Worm (Caenorhabditis elegans) whole organism, L2 larva: Measurements from ENCODE around the gene F20D6.1.

Experiments used
- C34F6.9 ChIP-seq: fragments of 150-350 bp; optimal IDR thresholded peaks from 2 replicates; lab custom pipeline; 2014; ENCODE audit warnings: missing biosample characterization, missing genetic modification characterization
- F13H6.1 ChIP-seq: sonication (generic microtip); optimal IDR thresholded peaks from 2 replicates; lab custom pipeline; 2016; ENCODE audit warnings: missing genetic modification characterization, missing compliant biosample characterization
- Y55F3AM.14 ChIP-seq: fragments of 200-800 bp; sonication (Bioruptor generic); optimal IDR thresholded peaks from 2 replicates; lab custom pipeline; 2018; ENCODE audit warnings: mild to moderate bottlenecking, missing genetic modification characterization, missing compliant biosample characterization
- ZK546.5 ChIP-seq: sonication (generic microtip); optimal IDR thresholded peaks from 2 replicates; lab custom pipeline; 2017; ENCODE audit warnings: missing biosample characterization, missing genetic modification characterization
- alr-1 ChIP-seq: fragments of 150-350 bp; optimal IDR thresholded peaks from 2 replicates; lab custom pipeline; 2014; ENCODE audit warnings: missing biosample characterization, missing genetic modification characterization
- aly-2 ChIP-seq: fragments of 150-350 bp; optimal IDR thresholded peaks from 2 replicates; lab custom pipeline; 2014; ENCODE audit warnings: missing biosample characterization, missing genetic modification characterization
- blmp-1 ChIP-seq: sonication (generic microtip); optimal IDR thresholded peaks from 2 replicates; lab custom pipeline; 2017; ENCODE audit warnings: missing genetic modification characterization, mild to moderate bottlenecking, missing compliant biosample characterization, antibody characterized with exemption, moderate library complexity; ENCODE audit not compliant: insufficient read depth
- ceh-82 ChIP-seq: fragments of 150-350 bp; optimal IDR thresholded peaks from 2 replicates; lab custom pipeline; 2014; ENCODE audit warnings: missing biosample characterization, missing genetic modification characterization
- crh-2 ChIP-seq: sonication (generic microtip); optimal IDR thresholded peaks from 2 replicates; lab custom pipeline; 2017; ENCODE audit warnings: missing biosample characterization, missing genetic modification characterization
- dmd-4 ChIP-seq: sonication (generic microtip); optimal IDR thresholded peaks from 2 replicates; lab custom pipeline; 2017; ENCODE audit warnings: missing biosample characterization, missing genetic modification characterization
- egl-27 ChIP-seq: sonication (generic microtip); optimal IDR thresholded peaks from 3 replicates; lab custom pipeline; 2017; ENCODE audit warnings: missing biosample characterization, missing genetic modification reagents, missing genetic modification characterization
- elt-1 ChIP-seq: fragments of 150-350 bp; optimal IDR thresholded peaks from 2 replicates; lab custom pipeline; 2014; ENCODE audit warnings: missing biosample characterization, missing genetic modification characterization
- elt-3 ChIP-seq: sonication (generic microtip); optimal IDR thresholded peaks from 2 replicates; lab custom pipeline; 2017; ENCODE audit warnings: missing biosample characterization, missing genetic modification characterization
- fos-1 ChIP-seq: fragments of 150-350 bp; optimal IDR thresholded peaks from 2 replicates; lab custom pipeline; 2014; ENCODE audit warnings: missing biosample characterization, missing genetic modification characterization
- gmeb-1 ChIP-seq: fragments of 150-350 bp; optimal IDR thresholded peaks from 2 replicates; lab custom pipeline; 2014; ENCODE audit warnings: missing biosample characterization, missing genetic modification characterization
- lin-13 ChIP-seq: fragments of 150-350 bp; optimal IDR thresholded peaks from 2 replicates; lab custom pipeline; 2014; ENCODE audit warnings: missing biosample characterization, missing genetic modification reagents, missing genetic modification characterization
- lsy-2 ChIP-seq, 2 experiments: fragments of 150-350 bp in 1 of 2; sonication (generic microtip) in 1 of 2; optimal IDR thresholded peaks; 2 replicates each; lab custom pipeline; 2014 to 2017; ENCODE audit warnings: missing biosample characterization in 2 of 2, missing genetic modification characterization in 2 of 2
- mab-5 ChIP-seq: fragments of 150-350 bp; optimal IDR thresholded peaks from 2 replicates; lab custom pipeline; 2014; ENCODE audit warnings: missing biosample characterization, missing genetic modification characterization
- mbf-1 ChIP-seq: sonication (generic microtip); optimal IDR thresholded peaks from 2 replicates; lab custom pipeline; 2017; ENCODE audit warnings: missing biosample characterization, missing genetic modification characterization
- mdl-1 ChIP-seq, 2 experiments: fragments of 150-350 bp in 1 of 2; sonication (generic microtip) in 1 of 2; optimal IDR thresholded peaks; 2 replicates each; lab custom pipeline; 2017; ENCODE audit warnings: missing biosample characterization in 2 of 2, missing genetic modification characterization in 2 of 2
- nhr-10 ChIP-seq: sonication (generic microtip); optimal IDR thresholded peaks from 2 replicates; lab custom pipeline; 2017; ENCODE audit warnings: missing biosample characterization, missing genetic modification characterization
- nhr-11 ChIP-seq: fragments of 150-350 bp; optimal IDR thresholded peaks from 2 replicates; lab custom pipeline; 2014; ENCODE audit warnings: missing biosample characterization, missing genetic modification characterization
- nhr-12 ChIP-seq: fragments of 150-350 bp; optimal IDR thresholded peaks from 2 replicates; lab custom pipeline; 2014; ENCODE audit warnings: missing biosample characterization, missing genetic modification characterization
- nhr-129 ChIP-seq: fragments of 150-350 bp; optimal IDR thresholded peaks from 2 replicates; lab custom pipeline; 2014; ENCODE audit warnings: missing biosample characterization, missing genetic modification characterization
- nhr-237 ChIP-seq: fragments of 150-350 bp; optimal IDR thresholded peaks from 2 replicates; lab custom pipeline; 2014; ENCODE audit warnings: missing biosample characterization, missing genetic modification characterization
- nhr-6 ChIP-seq: fragments of 150-350 bp; optimal IDR thresholded peaks from 2 replicates; lab custom pipeline; 2014; ENCODE audit warnings: missing biosample characterization, missing genetic modification characterization
- nhr-77 ChIP-seq: fragments of 150-350 bp; optimal IDR thresholded peaks from 2 replicates; lab custom pipeline; 2014; ENCODE audit warnings: missing biosample characterization, missing genetic modification characterization
- peb-1 ChIP-seq: fragments of 150-350 bp; optimal IDR thresholded peaks from 2 replicates; lab custom pipeline; 2014; ENCODE audit warnings: missing biosample characterization, missing genetic modification characterization
- sem-4 ChIP-seq: fragments of 150-350 bp; optimal IDR thresholded peaks from 2 replicates; lab custom pipeline; 2014; ENCODE audit warnings: missing biosample characterization, missing genetic modification reagents, missing genetic modification characterization
- skn-1 ChIP-seq: sonication (generic microtip); optimal IDR thresholded peaks from 2 replicates; lab custom pipeline; 2017; ENCODE audit warnings: missing biosample characterization, missing genetic modification characterization
- sma-9 ChIP-seq, 2 experiments: fragments of 150-350 bp in 1 of 2; sonication (generic microtip) in 1 of 2; optimal IDR thresholded peaks; 2 replicates each; lab custom pipeline; 2014 to 2016; ENCODE audit warnings: missing genetic modification characterization in 2 of 2, mild to moderate bottlenecking in 1 of 2, missing biosample characterization in 1 of 2, missing compliant biosample characterization in 1 of 2, missing genetic modification reagents in 1 of 2, moderate library complexity in 1 of 2
- snpc-4 ChIP-seq: fragments of 150-350 bp; optimal IDR thresholded peaks from 2 replicates; lab custom pipeline; 2014; ENCODE audit warnings: missing biosample characterization, missing genetic modification characterization
- unc-55 ChIP-seq: fragments of 150-350 bp; sonication (generic microtip); optimal IDR thresholded peaks from 3 replicates; lab custom pipeline; 2014; ENCODE audit warnings: missing biosample characterization, missing genetic modification reagents, missing genetic modification characterization
- unc-62 ChIP-seq: fragments of 150-350 bp; optimal IDR thresholded peaks from 2 replicates; lab custom pipeline; 2014; ENCODE audit warnings: missing biosample characterization, missing genetic modification reagents, missing genetic modification characterization
- zag-1 ChIP-seq: fragments of 150-350 bp; optimal IDR thresholded peaks from 2 replicates; lab custom pipeline; 2014; ENCODE audit warnings: missing biosample characterization, missing genetic modification characterization
- ztf-1 ChIP-seq: fragments of 200-800 bp; sonication (Bioruptor generic); conservative IDR thresholded peaks from 2 replicates; pipeline ENCODE4 v1.3.6; 2022; ENCODE audit warnings: missing genetic modification characterization, missing compliant biosample characterization
- ztf-11 ChIP-seq: sonication (generic microtip); optimal IDR thresholded peaks from 2 replicates; lab custom pipeline; 2017; ENCODE audit warnings: missing biosample characterization, missing genetic modification characterization
- ztf-4 ChIP-seq: fragments of 150-350 bp; optimal IDR thresholded peaks from 2 replicates; lab custom pipeline; 2014; ENCODE audit warnings: missing biosample characterization, missing genetic modification characterization

F20D6.1 gene

DNA sequence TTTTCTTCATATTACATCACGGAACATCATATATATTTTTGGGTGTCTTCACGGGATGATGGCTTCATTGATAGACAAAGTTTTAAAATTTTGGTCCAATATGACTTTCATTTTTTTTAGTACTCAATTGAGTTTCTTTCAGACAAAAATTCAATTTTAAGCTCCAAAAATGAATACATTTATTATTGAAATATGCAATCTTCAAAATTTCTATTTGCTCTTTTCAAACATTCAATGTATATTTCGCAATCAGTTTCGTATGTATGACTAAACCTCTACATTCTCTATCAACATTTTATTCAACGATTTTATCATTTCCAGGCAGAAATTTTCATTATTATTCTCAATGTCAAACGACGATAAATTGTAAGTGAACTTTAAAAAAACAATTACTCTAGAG is 7.1 kb upstream of the F20D6.1 start, which contains the start of gene srp-8:
Gene srp-8 (plus strand): TSS at position 301 of the 400 bp plus-strand sequence.
- TF ChIP-seq mdl-1 (tag; optimal IDR thresholded peaks at IDR 0.05; lab: Kevin White, UChicago): no peak
- TF ChIP-seq ztf-11 (tag; lab: Kevin White, UChicago): no peak
- TF ChIP-seq nhr-77 (tag; lab: Kevin White, UChicago): no peak
- no peak for TF ChIP-seq peb-1 (tag; lab: Kevin White, UChicago)
- no peak for TF ChIP-seq alr-1
- TF ChIP-seq nhr-10 (tag; lab: Kevin White, UChicago): no peak

ce11 chrV:8185737-8186136 is 4.8 kb upstream of the F20D6.1 start, which contains the start of gene F20D6.2:
TSS of gene F20D6.2 (plus strand) at chrV:8186037.
- no peak for TF ChIP-seq nhr-237 (tag; lab: Kevin White, UChicago)
- no peak for TF ChIP-seq nhr-10 (tag; lab: Kevin White, UChicago)
- TF ChIP-seq aly-2: no peak
- TF ChIP-seq sem-4 (tag; lab: Kevin White, UChicago): no peak
- no peak for TF ChIP-seq crh-2 (tag; lab: Kevin White, UChicago)
- TF ChIP-seq egl-27 (tag; lab: Kevin White, UChicago): no peak
- no peak for TF ChIP-seq nhr-6

DNA sequence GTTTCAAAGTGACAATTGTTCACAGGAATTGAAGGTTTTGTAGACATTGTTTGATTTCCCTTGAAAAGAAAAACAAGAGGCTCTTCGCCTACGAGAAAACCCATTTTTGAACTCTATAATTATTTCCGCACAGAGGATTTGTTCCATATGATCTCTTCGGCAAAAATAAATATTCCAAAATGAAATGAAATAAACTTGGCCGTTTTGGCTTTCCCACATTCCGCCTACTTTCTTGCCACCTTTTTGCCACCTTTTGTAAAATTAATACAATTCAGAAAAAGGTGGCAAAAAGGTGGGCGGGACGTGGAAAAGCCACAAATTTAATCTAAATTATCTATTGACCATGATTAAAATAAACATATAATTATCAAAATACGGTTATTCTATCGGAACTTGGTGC is 2.1 kb upstream of the F20D6.1 start, which contains the start of gene F20D6.15:
Gene F20D6.15 (minus strand): TSS at position 47 of the 400 bp plus-strand sequence.
- no peak for TF ChIP-seq peb-1 (tag; lab: Kevin White, UChicago)
- TF ChIP-seq lsy-2 (tag; optimal IDR thresholded peaks at IDR 0.05; lab: Kevin White, UChicago): no peak
- TF ChIP-seq blmp-1: no peak
- no peak for TF ChIP-seq nhr-12
- TF ChIP-seq lin-13: no peak
- TF ChIP-seq sem-4 (tag; lab: Kevin White, UChicago): no peak
- TF ChIP-seq skn-1 (tag; lab: Kevin White, UChicago): no peak
- TF ChIP-seq mbf-1 (tag; lab: Kevin White, UChicago): no peak
- no peak for TF ChIP-seq ztf-1 (GFP tag; lab: Robert Waterston, UW)
- TF ChIP-seq ztf-11 (tag; lab: Kevin White, UChicago): no peak
- TF ChIP-seq, all 48 proteins: peak for 0

DNA sequence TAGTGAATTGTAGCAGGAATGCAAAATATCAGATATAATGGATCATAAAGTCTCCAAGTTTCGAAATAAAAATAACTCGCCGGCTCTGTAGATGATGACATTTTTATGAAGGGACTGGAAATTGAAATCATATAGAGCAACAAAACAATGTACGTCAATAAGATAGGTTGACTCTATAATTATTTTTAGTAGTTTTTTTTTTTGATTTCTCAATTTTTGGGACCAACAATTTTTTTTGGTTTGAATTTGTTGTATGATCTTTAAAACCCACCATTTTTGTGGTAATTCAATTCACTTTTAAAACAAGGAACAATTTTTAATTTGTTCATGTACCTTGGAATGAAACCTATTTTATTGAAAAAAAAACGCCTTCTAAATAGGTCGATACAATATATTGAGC is 514 bp upstream of the F20D6.1 start, which contains the start of gene F20D6.12:
Gene F20D6.12 (minus strand): TSS at position 101 of the 400 bp plus-strand sequence.
- TF ChIP-seq elt-1 (tag; lab: Kevin White, UChicago) (no peak), ztf-4 (tag; lab: Kevin White, UChicago) (no peak), mbf-1 (tag; lab: Kevin White, UChicago) (no peak), C34F6.9 (no peak), alr-1 (no peak), nhr-11 (tag; lab: Kevin White, UChicago) (no peak), unc-55 (GFP tag; lab: Kevin White, UChicago) (no peak), dmd-4 (no peak), mdl-1 (tag; optimal IDR thresholded peaks at IDR 0.05; lab: Kevin White, UChicago) (no peak)

DNA sequence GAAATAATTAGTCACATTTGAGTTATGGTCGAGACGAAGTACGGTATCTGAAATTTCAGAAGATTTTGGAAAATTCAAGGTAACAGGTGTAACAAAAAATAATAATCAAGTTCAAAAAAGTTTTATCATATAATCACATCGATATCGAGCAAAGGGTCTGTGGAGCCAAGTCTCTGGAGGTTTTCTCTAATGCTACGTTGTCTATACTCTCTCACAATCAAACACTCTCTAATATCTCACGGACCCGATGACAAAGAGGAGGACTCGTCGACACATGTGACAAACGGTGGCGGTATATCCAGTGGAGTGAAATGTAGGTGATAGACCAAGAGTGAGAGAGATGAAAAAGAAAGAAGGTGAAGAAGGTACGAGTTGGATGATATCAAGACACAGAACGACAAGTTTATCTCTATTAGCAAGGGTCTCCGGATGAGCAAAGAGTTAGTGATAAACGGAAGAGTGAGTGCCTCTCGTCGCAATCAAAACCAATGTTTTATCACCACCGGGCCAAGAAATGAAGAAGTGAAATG is 5.4 kb downstream of the F20D6.1 start, which contains the start of gene F20D6.10:
Gene F20D6.10 (minus strand): TSS at position 51 of the 530 bp plus-strand sequence.
- TF ChIP-seq crh-2 (tag; lab: Kevin White, UChicago) (no peak), elt-3 (tag; lab: Kevin White, UChicago) (no peak), nhr-6 (no peak), nhr-12 (no peak), nhr-237 (tag; lab: Kevin White, UChicago) (no peak), snpc-4 (tag; lab: Kevin White, UChicago) (no peak), sma-9 (GFP tag; optimal IDR thresholded peaks at IDR 0.05; lab: Kevin White, UChicago) (peak; percentile 30), sma-9 (tag; optimal IDR thresholded peaks at IDR 0.05; lab: Kevin White, UChicago) (no peak), ceh-82 (tag; lab: Kevin White, UChicago) (no peak), ztf-4 (tag; lab: Kevin White, UChicago) (no peak), alr-1 (no peak), ZK546.5 (no peak), peb-1 (tag; lab: Kevin White, UChicago) (no peak), nhr-129 (tag; lab: Kevin White, UChicago) (peak; percentile 56), mab-5 (tag; lab: Kevin White, UChicago) (no peak), C34F6.9 (no peak), fos-1 (tag; lab: Kevin White, UChicago) (no peak), gmeb-1 (tag; lab: Kevin White, UChicago) (no peak), skn-1 (tag; lab: Kevin White, UChicago) (no peak), nhr-11 (tag; lab: Kevin White, UChicago) (no peak), lsy-2 (tag; optimal IDR thresholded peaks at IDR 0.05; lab: Kevin White, UChicago) (peak in 1 of 2 experiments; percentile 27), egl-27 (tag; lab: Kevin White, UChicago) (no peak), Y55F3AM.14 (GFP tag; lab: Kevin White, UChicago) (no peak), zag-1 (tag; lab: Kevin White, UChicago) (no peak), nhr-10 (tag; lab: Kevin White, UChicago) (no peak), sem-4 (tag; lab: Kevin White, UChicago) (no peak), ztf-1 (GFP tag; lab: Robert Waterston, UW) (no peak), F13H6.1 (tag; lab: Kevin White, UChicago) (peak; percentile 54), unc-62 (GFP tag; lab: Kevin White, UChicago) (no peak)
